In the genomic region with DNA sequence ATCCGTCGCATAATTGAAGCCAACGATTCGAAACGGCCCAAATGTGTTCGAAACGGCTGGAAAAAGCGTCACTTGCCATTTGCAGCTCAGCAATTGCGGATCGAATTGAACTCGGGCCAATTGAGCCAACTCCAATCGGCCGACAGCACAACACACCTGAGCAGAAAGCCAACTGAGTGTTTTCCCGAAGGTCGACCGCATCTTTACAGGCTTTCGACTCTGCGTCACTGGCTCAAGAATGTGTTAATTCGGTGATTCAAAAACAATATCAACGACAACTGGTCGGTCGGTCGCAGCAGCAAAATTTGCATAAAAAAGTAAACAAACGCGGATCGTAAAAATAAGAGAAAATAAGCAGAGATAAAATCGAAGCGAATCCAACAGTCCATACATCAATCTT, we compare ENCODE assay signal across 2 fruit fly cellular contexts.
A peak's percentile ranks its signal among the peaks of the same experiment; 100 is the strongest.
TF ChIP-seq lines count a peak whose summit lies in the region.

No protein-coding gene starts in this region.

- no peak for TF ChIP-seq CTCF in whole organism, embryonic (GFP tag; optimal IDR thresholded peaks at IDR 0.05; lab: Kevin White, UChicago)

TF ChIP-seq in whole organism, embryonic, 481 proteins besides CTCF, POLR2A, EP300 and RAD21:
- no peak for TF ChIP-seq Atf-2 (GFP tag; optimal IDR thresholded peaks at IDR 0.05; lab: Kevin White, UChicago)
- no peak for TF ChIP-seq CG31388 (GFP tag; optimal IDR thresholded peaks at IDR 0.05; lab: Kevin White, UChicago)
- TF ChIP-seq CG3847 (GFP tag; IDR thresholded peaks at IDR 0.05; lab: Robert Waterston, UW): no peak
- no peak for TF ChIP-seq CG7271 (tag; optimal IDR thresholded peaks at IDR 0.05; lab: Kevin White, UChicago)
- no peak for TF ChIP-seq CG2120 (GFP tag; optimal IDR thresholded peaks at IDR 0.05; lab: Kevin White, UChicago)
- peak; percentile 93 for TF ChIP-seq sd (tag; optimal IDR thresholded peaks at IDR 0.05; lab: Kevin White, UChicago)
- TF ChIP-seq rib (GFP tag; IDR thresholded peaks at IDR 0.05; lab: Robert Waterston, UW): no peak
- TF ChIP-seq Oaz (GFP tag; IDR thresholded peaks at IDR 0.05; lab: Robert Waterston, UW): no peak
- TF ChIP-seq pum (GFP tag; optimal IDR thresholded peaks at IDR 0.05; lab: Kevin White, UChicago): no peak
- TF ChIP-seq pzg (GFP tag; optimal IDR thresholded peaks at IDR 0.05; lab: Kevin White, UChicago): no peak
- no peak for TF ChIP-seq CG10959 (GFP tag; IDR thresholded peaks at IDR 0.05; lab: Robert Waterston, UW)
- TF ChIP-seq CG4404 (GFP tag; IDR thresholded peaks at IDR 0.05; lab: Robert Waterston, UW): no peak
- no peak for TF ChIP-seq CG18599 (GFP tag; optimal IDR thresholded peaks at IDR 0.05; lab: Kevin White, UChicago)
- no peak for TF ChIP-seq otp (GFP tag; IDR thresholded peaks at IDR 0.05; lab: Robert Waterston, UW)
- TF ChIP-seq her (GFP tag; optimal IDR thresholded peaks at IDR 0.05; lab: Kevin White, UChicago): no peak
- TF ChIP-seq CG30020 (tag; optimal IDR thresholded peaks at IDR 0.05; lab: Kevin White, UChicago): no peak
- TF ChIP-seq CG4360 (GFP tag; IDR thresholded peaks at IDR 0.05; lab: Robert Waterston, UW): no peak
- no peak for TF ChIP-seq CG15601 (tag; optimal IDR thresholded peaks at IDR 0.05; lab: Kevin White, UChicago)
- TF ChIP-seq Med (GFP tag; lab: Kevin White, UChicago): peak; percentile 28
- no peak for TF ChIP-seq Gug (GFP tag; IDR thresholded peaks at IDR 0.05; lab: Robert Waterston, UW)
- no peak for TF ChIP-seq CG16815 (GFP tag; optimal IDR thresholded peaks at IDR 0.05; lab: Kevin White, UChicago)
- TF ChIP-seq CG10654 (GFP tag; optimal IDR thresholded peaks at IDR 0.05; lab: Kevin White, UChicago): no peak
- TF ChIP-seq fd64A (GFP tag; optimal IDR thresholded peaks at IDR 0.05; lab: Kevin White, UChicago): no peak
- TF ChIP-seq chinmo (GFP tag; IDR thresholded peaks at IDR 0.05; lab: Robert Waterston, UW; ENCODE audit: partially characterized antibody): peak; percentile 81; the same call in 1 of the 4 replicates
- TF ChIP-seq da (GFP tag; optimal IDR thresholded peaks at IDR 0.05; lab: Kevin White, UChicago): no peak
- TF ChIP-seq GATAe (GFP tag; conservative IDR thresholded peaks at IDR 0.05; lab: Robert Waterston, UW): no peak
- TF ChIP-seq lmd (GFP tag; IDR thresholded peaks at IDR 0.05; lab: Robert Waterston, UW): no peak
- TF ChIP-seq pros (GFP tag; optimal IDR thresholded peaks at IDR 0.05; lab: Kevin White, UChicago): no peak
- no peak for TF ChIP-seq CG10979 (tag; optimal IDR thresholded peaks at IDR 0.05; lab: Kevin White, UChicago)
- no peak for TF ChIP-seq knrl (GFP tag; IDR thresholded peaks at IDR 0.05; lab: Robert Waterston, UW; ENCODE audit: partially characterized antibody)
- no peak for TF ChIP-seq CG15514 (GFP tag; optimal IDR thresholded peaks at IDR 0.05; lab: Kevin White, UChicago)
- no peak for TF ChIP-seq gro (GFP tag; optimal IDR thresholded peaks at IDR 0.05; lab: Kevin White, UChicago)
- peak; percentile 60 for TF ChIP-seq vvl (GFP tag; IDR thresholded peaks at IDR 0.05; lab: Robert Waterston, UW)
- TF ChIP-seq CG9797 (GFP tag; optimal IDR thresholded peaks at IDR 0.05; lab: Kevin White, UChicago): no peak
- TF ChIP-seq z (GFP tag; IDR thresholded peaks at IDR 0.05; lab: Robert Waterston, UW): peak; percentile 87
- no peak for TF ChIP-seq cg (GFP tag; optimal IDR thresholded peaks at IDR 0.05; lab: Kevin White, UChicago)
TF ChIP-seq in whole organism, embryonic: peak in this region for 5.

TF ChIP-seq in whole organism, pupa, 21 proteins besides CTCF, POLR2A, EP300 and RAD21:
- TF ChIP-seq CG10348 (GFP tag; IDR thresholded peaks at IDR 0.05; lab: Robert Waterston, UW): no peak
- no peak for TF ChIP-seq Ets98B (GFP tag; IDR thresholded peaks at IDR 0.05; lab: Robert Waterston, UW)
- peak; percentile 19 for TF ChIP-seq EcR (GFP tag; optimal IDR thresholded peaks at IDR 0.05; lab: Kevin White, UChicago)
- no peak for TF ChIP-seq Pif1B (GFP tag; optimal IDR thresholded peaks at IDR 0.05; lab: Kevin White, UChicago)
